Worm (Caenorhabditis elegans) whole organism, midembryonic: ENCODE measurements around the gene F17C8.6.

Experiments
- T22C8.4 ChIP-seq: fragments of 200-800 bp; sonication (Bioruptor generic); IDR thresholded peaks from 2 replicates; pipeline ENCODE4 v1.3.6; 2022; ENCODE audit warnings: missing genetic modification characterization, missing compliant biosample characterization
- cog-1 ChIP-seq: sonication (generic microtip); optimal IDR thresholded peaks from 2 replicates; lab custom pipeline; 2016; ENCODE audit warnings: missing genetic modification characterization, missing compliant biosample characterization
- flt-1 ChIP-seq: fragments of 200-800 bp; sonication (Bioruptor generic); IDR thresholded peaks from 2 replicates; pipeline ENCODE4 v1.3.6; 2022; ENCODE audit warnings: missing genetic modification characterization, missing compliant biosample characterization
- klf-2 ChIP-seq: fragments of 200-800 bp; sonication (Bioruptor generic); conservative IDR thresholded peaks from 2 replicates; pipeline ENCODE4 v1.3.6; 2022; ENCODE audit warnings: missing genetic modification reagents, missing genetic modification characterization, missing compliant biosample characterization
- med-1 ChIP-seq: sonication (generic microtip); optimal IDR thresholded peaks from 2 replicates; lab custom pipeline; 2017; ENCODE audit warnings: missing genetic modification characterization, mild to moderate bottlenecking, missing compliant biosample characterization, antibody characterized with exemption, missing genetic modification reagents; ENCODE audit not compliant: insufficient read depth
- ref-1 ChIP-seq: fragments of 200-800 bp; sonication (Bioruptor generic); conservative IDR thresholded peaks from 2 replicates; pipeline ENCODE4 v1.3.6; 2022; ENCODE audit warnings: missing genetic modification reagents, missing genetic modification characterization, missing compliant biosample characterization
- tab-1 ChIP-seq: fragments of 200-800 bp; sonication (Bioruptor generic); IDR thresholded peaks from 2 replicates; pipeline ENCODE4 v1.3.6; 2022; ENCODE audit warnings: missing genetic modification characterization, missing compliant biosample characterization
- ztf-23 ChIP-seq: fragments of 200-800 bp; sonication (Bioruptor generic); IDR thresholded peaks from 2 replicates; pipeline ENCODE4 v1.3.6; 2022; ENCODE audit warnings: missing genetic modification reagents, missing genetic modification characterization, missing compliant biosample characterization
- ztf-29 ChIP-seq: fragments of 200-800 bp; sonication (Bioruptor generic); IDR thresholded peaks from 2 replicates; pipeline ENCODE4 v1.3.6; 2022; ENCODE audit warnings: missing genetic modification reagents, missing genetic modification characterization, missing compliant biosample characterization

DNA sequence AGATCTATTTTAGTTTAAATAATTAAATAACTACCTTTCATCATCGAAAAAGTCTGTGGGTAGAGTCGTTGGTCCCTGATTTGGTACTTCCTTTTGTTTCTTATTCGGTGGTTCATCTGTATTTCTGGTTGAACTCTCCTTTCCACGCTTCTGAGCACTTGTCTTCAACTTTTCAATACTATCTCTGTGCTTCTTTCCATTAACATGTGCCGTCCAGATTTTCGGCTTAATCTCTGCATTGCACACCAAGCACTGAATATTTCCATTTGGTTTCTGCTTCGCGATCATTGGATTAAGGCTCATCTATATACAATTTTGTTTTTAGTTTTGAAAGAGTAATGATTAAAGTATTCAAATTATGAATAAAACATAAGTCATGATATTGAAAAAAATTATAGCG is 45.9 kb downstream of the F17C8.6 start, which contains the start of gene sel-13:
- TF ChIP-seq cog-1 (no peak), flt-1 (GFP tag; lab: Robert Waterston, UW) (no peak), med-1 (GFP tag; lab: Kevin White, UChicago) (no peak), T22C8.4 (GFP tag; lab: Robert Waterston, UW) (no peak), ztf-23 (GFP tag; lab: Robert Waterston, UW) (no peak), ref-1 (GFP tag; lab: Robert Waterston, UW) (no peak), klf-2 (GFP tag; lab: Robert Waterston, UW) (no peak), tab-1 (GFP tag; lab: Robert Waterston, UW) (no peak), ztf-29 (GFP tag; lab: Robert Waterston, UW) (no peak)
